Fruit fly (Drosophila melanogaster) whole organism, embryonic: ENCODE measurements around the gene CG10365.

ENCODE experiments used
- Atf-2 ChIP-seq: fragments of 200-800 bp; sonication (Bioruptor generic); optimal IDR thresholded peaks from 2 replicates; lab custom pipeline; 2016; ENCODE audit warnings: missing biosample characterization, missing genetic modification characterization
- CG12104 ChIP-seq: fragments of 200-800 bp; sonication (Bioruptor generic); optimal IDR thresholded peaks from 3 replicates; lab custom pipeline; 2016; ENCODE audit warnings: missing biosample characterization, missing genetic modification characterization
- CG12942 ChIP-seq: fragments of 200-800 bp; sonication (Bioruptor generic); optimal IDR thresholded peaks from 3 replicates; lab custom pipeline; 2016; ENCODE audit warnings: missing biosample characterization, missing genetic modification characterization
- CG18476 ChIP-seq: fragments of 200-800 bp; sonication (Bioruptor generic); optimal IDR thresholded peaks from 2 replicates; lab custom pipeline; 2016; ENCODE audit warnings: missing biosample characterization, mild to moderate bottlenecking, missing genetic modification characterization
- CG2889 ChIP-seq: fragments of 200-800 bp; sonication (Bioruptor generic); IDR thresholded peaks from 3 replicates; pipeline ENCODE4 v1.3.6; 2022; ENCODE audit warnings: missing biosample characterization, missing genetic modification characterization
- CG30403 ChIP-seq: fragments of 200-800 bp; sonication (Bioruptor generic); optimal IDR thresholded peaks from 3 replicates; lab custom pipeline; 2016; ENCODE audit warnings: missing biosample characterization, missing genetic modification characterization
- CG42726 ChIP-seq: fragments of 200-800 bp; sonication (Bioruptor generic); IDR thresholded peaks from 2 replicates; pipeline ENCODE4 v1.3.6; 2022; ENCODE audit warnings: missing biosample characterization, missing genetic modification characterization; ENCODE audit not compliant: partially characterized antibody
- CG4707 ChIP-seq: fragments of 200-800 bp; sonication (Bioruptor generic); optimal IDR thresholded peaks from 2 replicates; lab custom pipeline; 2018; ENCODE audit warnings: missing biosample characterization, mild to moderate bottlenecking, missing genetic modification characterization, moderate library complexity
- CG4820 ChIP-seq: fragments of 200-800 bp; sonication (Bioruptor generic); optimal IDR thresholded peaks from 3 replicates; lab custom pipeline; 2016; ENCODE audit warnings: missing biosample characterization, missing genetic modification characterization
- CG9797 ChIP-seq: fragments of 200-800 bp; sonication (Bioruptor generic); optimal IDR thresholded peaks from 3 replicates; lab custom pipeline; 2018; ENCODE audit warnings: missing biosample characterization, mild to moderate bottlenecking, missing genetic modification characterization
- Deaf1 ChIP-seq: fragments of 200-800 bp; optimal IDR thresholded peaks from 3 replicates; lab custom pipeline; 2019; ENCODE audit warnings: missing biosample characterization, mild to moderate bottlenecking, missing genetic modification characterization, moderate library complexity
- Doc2 ChIP-seq: fragments of 200-800 bp; sonication (Bioruptor generic); IDR thresholded peaks from 2 replicates; pipeline ENCODE4 v1.3.6; 2022; ENCODE audit warnings: missing biosample characterization, missing genetic modification characterization
- E2f1 ChIP-seq: fragments of 200-800 bp; sonication (Bioruptor generic); IDR thresholded peaks from 2 replicates; pipeline ENCODE4 v1.3.6; 2022; ENCODE audit warnings: missing biosample characterization, missing genetic modification characterization
- ERR ChIP-seq: fragments of 200-800 bp; sonication (Bioruptor generic); optimal IDR thresholded peaks from 2 replicates; lab custom pipeline; 2016; ENCODE audit warnings: missing biosample characterization, missing genetic modification characterization
- Fer2 ChIP-seq: fragments of 200-800 bp; sonication (Bioruptor generic); optimal IDR thresholded peaks from 2 replicates; lab custom pipeline; 2018; ENCODE audit warnings: missing biosample characterization, mild to moderate bottlenecking, missing genetic modification characterization, moderate library complexity
- Fer3 ChIP-seq: fragments of 200-800 bp; sonication (Bioruptor generic); optimal IDR thresholded peaks from 2 replicates; lab custom pipeline; 2018; ENCODE audit warnings: missing biosample characterization, mild to moderate bottlenecking, missing genetic modification characterization, moderate library complexity
- HmgD ChIP-seq: fragments of 200-800 bp; sonication (Bioruptor generic); optimal IDR thresholded peaks from 3 replicates; lab custom pipeline; 2016; ENCODE audit warnings: missing biosample characterization, missing genetic modification characterization
- Hmr ChIP-seq: fragments of 200-800 bp; sonication (Bioruptor generic); optimal IDR thresholded peaks from 3 replicates; lab custom pipeline; 2017; ENCODE audit warnings: mild to moderate bottlenecking, missing biosample characterization, missing genetic modification reagents, missing genetic modification characterization
- Pdp1 ChIP-seq, 2 experiments: fragments of 200-800 bp; sonication (Bioruptor generic); optimal IDR thresholded peaks; 3 replicates each; lab custom pipeline; 2016; ENCODE audit warnings: missing biosample characterization in 2 of 2, missing genetic modification characterization in 2 of 2, mild to moderate bottlenecking in 1 of 2, moderate library complexity in 1 of 2
- Scr ChIP-seq: fragments of 200-800 bp; sonication (Bioruptor generic); IDR thresholded peaks from 2 replicates; pipeline ENCODE4 v1.3.6; 2022; ENCODE audit warnings: missing biosample characterization, missing genetic modification characterization; ENCODE audit not compliant: partially characterized antibody
- Six4 ChIP-seq: fragments of 200-800 bp; sonication (Bioruptor generic); optimal IDR thresholded peaks from 2 replicates; lab custom pipeline; 2016; ENCODE audit warnings: missing biosample characterization, missing genetic modification characterization
- Sry-δ ChIP-seq: fragments of 200-800 bp; sonication (Bioruptor generic); optimal IDR thresholded peaks from 2 replicates; lab custom pipeline; 2016; ENCODE audit warnings: missing biosample characterization, missing genetic modification characterization
- Stat92E ChIP-seq, 3 experiments: fragments of >200 bp in 2 of 3; fragments of 200-800 bp in 1 of 3; sonication (Bioruptor generic) in 1 of 3; optimal IDR thresholded peaks; 2 replicates each; lab custom pipeline; 2017 to 2019; ENCODE audit warnings: missing biosample characterization in 3 of 3, missing genetic modification characterization in 3 of 3, mild to moderate bottlenecking in 1 of 3, moderate library complexity in 1 of 3
- Vsx1 ChIP-seq: fragments of 200-800 bp; sonication (Bioruptor generic); optimal IDR thresholded peaks from 2 replicates; lab custom pipeline; 2017; ENCODE audit warnings: missing biosample characterization, mild to moderate bottlenecking, missing genetic modification characterization, missing genetic modification reagents
- bbx ChIP-seq: fragments of 200-800 bp; sonication (Bioruptor generic); IDR thresholded peaks from 2 replicates; pipeline ENCODE4 v1.3.6; 2022; ENCODE audit warnings: missing biosample characterization, missing genetic modification characterization; ENCODE audit not compliant: partially characterized antibody
- bsh ChIP-seq, 2 experiments: fragments of 200-800 bp; sonication (Bioruptor generic); optimal IDR thresholded peaks; 2 replicates each; lab custom pipeline; 2017 to 2018; ENCODE audit warnings: mild to moderate bottlenecking in 2 of 2, missing biosample characterization in 2 of 2, missing genetic modification characterization in 2 of 2, moderate library complexity in 1 of 2
- croc ChIP-seq: fragments of 200-800 bp; sonication (Bioruptor generic); conservative IDR thresholded peaks from 3 replicates; pipeline ENCODE4 v1.3.6; 2022; ENCODE audit warnings: missing biosample characterization, missing genetic modification characterization
- crol ChIP-seq: fragments of 200-800 bp; sonication (Bioruptor generic); IDR thresholded peaks from 2 replicates; pipeline ENCODE4 v1.3.6; 2022; ENCODE audit warnings: missing biosample characterization, missing genetic modification characterization
- crp ChIP-seq, 2 experiments: fragments of 200-800 bp; sonication (Bioruptor generic); optimal IDR thresholded peaks; 2 replicates in 1 of 2; 3 replicates in 1 of 2; lab custom pipeline; 2017; ENCODE audit warnings: missing biosample characterization in 2 of 2, missing genetic modification characterization in 2 of 2, mild to moderate bottlenecking in 1 of 2, moderate library complexity in 1 of 2
- dm ChIP-seq: fragments of 200-800 bp; sonication (Bioruptor generic); optimal IDR thresholded peaks from 3 replicates; lab custom pipeline; 2016; ENCODE audit warnings: missing biosample characterization, missing genetic modification characterization
- dpn ChIP-seq, 2 experiments: fragments of 200-800 bp; sonication (Bioruptor generic); optimal IDR thresholded peaks; 3 replicates each; lab custom pipeline; 2016; ENCODE audit warnings: missing biosample characterization in 2 of 2, missing genetic modification characterization in 2 of 2
- eve ChIP-seq, 2 experiments: fragments of >200 bp; optimal IDR thresholded peaks; 2 replicates each; lab custom pipeline; 2017; ENCODE audit warnings: missing biosample characterization in 2 of 2, missing genetic modification characterization in 2 of 2
- gfzf ChIP-seq: fragments of 200-800 bp; sonication (Bioruptor generic); optimal IDR thresholded peaks from 2 replicates; lab custom pipeline; 2016; ENCODE audit warnings: missing biosample characterization, mild to moderate bottlenecking, missing genetic modification characterization, moderate library complexity
- gro ChIP-seq: fragments of 200-800 bp; sonication (Bioruptor generic); optimal IDR thresholded peaks from 2 replicates; lab custom pipeline; 2016; ENCODE audit warnings: missing biosample characterization, missing genetic modification characterization
- gt ChIP-seq: fragments of 200-800 bp; sonication (Bioruptor generic); IDR thresholded peaks from 2 replicates; pipeline ENCODE4 v1.3.6; 2022; ENCODE audit warnings: missing biosample characterization, missing genetic modification characterization
- h ChIP-seq: fragments of >200 bp; optimal IDR thresholded peaks from 2 replicates; lab custom pipeline; 2017
- hkb ChIP-seq, 2 experiments: fragments of 200-800 bp in 1 of 2; fragments of >200 bp in 1 of 2; sonication (Bioruptor generic) in 1 of 2; IDR thresholded peaks in 1 of 2; optimal IDR thresholded peaks in 1 of 2; 2 replicates each; pipeline versions ENCODE4 v1.3.6 to Lab custom; 2017 to 2022; ENCODE audit warnings: missing biosample characterization in 1 of 2, missing genetic modification characterization in 1 of 2
- kni ChIP-seq: fragments of 200-800 bp; sonication (Bioruptor generic); optimal IDR thresholded peaks from 3 replicates; lab custom pipeline; 2017; ENCODE audit warnings: mild to moderate bottlenecking, missing biosample characterization, missing genetic modification reagents, missing genetic modification characterization
- lbe ChIP-seq: fragments of 200-800 bp; sonication (Bioruptor generic); optimal IDR thresholded peaks from 2 replicates; lab custom pipeline; 2016; ENCODE audit warnings: missing biosample characterization, mild to moderate bottlenecking, missing genetic modification characterization
- nau ChIP-seq: fragments of 200-800 bp; sonication (Bioruptor generic); optimal IDR thresholded peaks from 3 replicates; lab custom pipeline; 2017; ENCODE audit warnings: missing biosample characterization, mild to moderate bottlenecking, missing genetic modification characterization, missing genetic modification reagents
- oc ChIP-seq: fragments of 200-800 bp; sonication (Bioruptor generic); optimal IDR thresholded peaks from 2 replicates; lab custom pipeline; 2018; ENCODE audit warnings: missing biosample characterization, mild to moderate bottlenecking, missing genetic modification characterization, moderate library complexity
- otp ChIP-seq: fragments of 200-800 bp; sonication (Bioruptor generic); IDR thresholded peaks from 3 replicates; pipeline ENCODE4, ENCODE4 v1.3.6; 2022; ENCODE audit warnings: missing biosample characterization, missing genetic modification characterization
- pita ChIP-seq: fragments of 200-800 bp; sonication (Bioruptor generic); optimal IDR thresholded peaks from 2 replicates; lab custom pipeline; 2017; ENCODE audit warnings: missing biosample characterization, mild to moderate bottlenecking, missing genetic modification characterization
- repo ChIP-seq: fragments of 200-800 bp; sonication (Bioruptor generic); optimal IDR thresholded peaks from 2 replicates; lab custom pipeline; 2016; ENCODE audit warnings: missing biosample characterization, missing genetic modification characterization
- sima ChIP-seq: fragments of 200-800 bp; sonication (Bioruptor generic); optimal IDR thresholded peaks from 2 replicates; lab custom pipeline; 2016; ENCODE audit warnings: missing biosample characterization, missing genetic modification characterization
- slou ChIP-seq: fragments of 200-800 bp; sonication (Bioruptor generic); optimal IDR thresholded peaks from 3 replicates; lab custom pipeline; 2016; ENCODE audit warnings: missing biosample characterization, missing genetic modification characterization
- stc ChIP-seq: fragments of 200-800 bp; sonication (Bioruptor generic); IDR thresholded peaks from 2 replicates; pipeline ENCODE4 v1.3.6; 2022; ENCODE audit warnings: missing biosample characterization, missing genetic modification characterization
- zf30C ChIP-seq: fragments of 200-800 bp; sonication (Bioruptor generic); optimal IDR thresholded peaks from 3 replicates; lab custom pipeline; 2018; ENCODE audit warnings: missing biosample characterization, mild to moderate bottlenecking, missing genetic modification characterization

Gene CG10365

dm6 chr3R:23757912-23758607, 34.9 kb downstream of the CG10365 start, which contains the start of the genes PTPMT1 and Hrd3 (continued):
- TF ChIP-seq zf30C (peak; percentile 19), croc (peak; percentile 96), bsh (GFP tag; optimal IDR thresholded peaks at IDR 0.05; lab: Kevin White, UChicago) (peak; percentile 97 to 98), CG9797 (GFP tag; lab: Kevin White, UChicago) (peak; percentile 55), crp (GFP tag; optimal IDR thresholded peaks at IDR 0.05; lab: Kevin White, UChicago) (peak; percentile 27 to 77), CG4820 (GFP tag; lab: Kevin White, UChicago) (peak; percentile 98), dpn (GFP tag; optimal IDR thresholded peaks at IDR 0.05; lab: Kevin White, UChicago) (peak; percentile 98 to 99), gro (GFP tag; lab: Kevin White, UChicago) (peak; percentile 97), ERR (peak; percentile 83), Scr (0 out of 2 replicates have a peak, but pooled peaks have one; percentile 26), kni (GFP tag; lab: Kevin White, UChicago) (peak; percentile 97), Stat92E (GFP tag; optimal IDR thresholded peaks at IDR 0.05; lab: Kevin White, UChicago) (peak in 1 of 3 experiments; percentile 96), gfzf (GFP tag; lab: Kevin White, UChicago) (peak; percentile 32), crol (GFP tag; lab: Robert Waterston, UW) (peak; percentile 63; the same call in 1 of the 2 replicates), stc (GFP tag; lab: Robert Waterston, UW) (peak; percentile 92), Hmr (GFP tag; lab: Kevin White, UChicago) (peak; percentile 99), E2f1 (peak; percentile 95), dm (GFP tag; lab: Kevin White, UChicago) (peak; percentile 92), hkb (optimal IDR thresholded peaks at IDR 0.05; lab: Kevin White, UChicago) (peak; percentile 69), hkb (GFP tag; IDR thresholded peaks at IDR 0.05; lab: Robert Waterston, UW) (peak; percentile 96), Vsx1 (GFP tag; lab: Kevin White, UChicago) (peak; percentile 95), CG30403 (GFP tag; lab: Kevin White, UChicago) (peak; percentile 100), gt (GFP tag; lab: Robert Waterston, UW) (peak; percentile 92), oc (tag; lab: Kevin White, UChicago) (peak; percentile 93), otp (GFP tag; lab: Robert Waterston, UW) (peak; percentile 94; the same call in 2 of the 3 replicates), Fer3 (tag; lab: Kevin White, UChicago) (peak; percentile 97), CG12942 (peak; percentile 98), eve (GFP tag; optimal IDR thresholded peaks at IDR 0.05; lab: Kevin White, UChicago) (peak in 1 of 2 experiments; percentile 75), CG12104 (GFP tag; lab: Kevin White, UChicago) (peak; percentile 99), nau (GFP tag; lab: Kevin White, UChicago) (no peak), Deaf1 (tag; lab: Kevin White, UChicago) (peak; percentile 86), Fer2 (peak; percentile 97), CG4707 (GFP tag; lab: Kevin White, UChicago) (peak; percentile 89), HmgD (peak; percentile 93), h (lab: Kevin White, UChicago) (no peak), bbx (peak; percentile 48; the same call in 1 of the 2 replicates), Atf-2 (GFP tag; lab: Kevin White, UChicago) (peak; percentile 97), sima (GFP tag; lab: Kevin White, UChicago) (peak; percentile 91), pita (GFP tag; lab: Kevin White, UChicago) (no peak), Doc2 (peak; percentile 90), CG42726 (no peak), CG18476 (GFP tag; lab: Kevin White, UChicago) (peak; percentile 99), Sry-δ (peak; percentile 71), Pdp1 (GFP tag; optimal IDR thresholded peaks at IDR 0.05; lab: Kevin White, UChicago) (peak; percentile 99), lbe (peak; percentile 95), slou (GFP tag; lab: Kevin White, UChicago) (peak; percentile 98), CG2889 (GFP tag; lab: Robert Waterston, UW) (peak; percentile 91), repo (peak; percentile 93), Six4 (GFP tag; lab: Kevin White, UChicago) (peak; percentile 98)
